Worm (Caenorhabditis elegans) whole organism, early embryonic: ENCODE measurements around the gene Y37E11AM.4.

Source experiments
- B0310.2 ChIP-seq: sonication (generic microtip); optimal IDR thresholded peaks from 2 replicates; lab custom pipeline; 2016; ENCODE audit warnings: mild to moderate bottlenecking, missing genetic modification characterization, missing compliant biosample characterization
- F13C5.2 ChIP-seq: sonication (generic microtip); optimal IDR thresholded peaks from 2 replicates; lab custom pipeline; 2017; ENCODE audit warnings: mild to moderate bottlenecking, missing genetic modification characterization, inconsistent platforms, missing compliant biosample characterization
- aly-1 ChIP-seq: sonication (generic microtip); optimal IDR thresholded peaks from 2 replicates; lab custom pipeline; 2016; ENCODE audit warnings: missing genetic modification characterization, missing compliant biosample characterization
- ama-1 ChIP-seq: fragments of 150-350 bp; optimal IDR thresholded peaks from 2 replicates; lab custom pipeline; 2014
- ceh-13 ChIP-seq: fragments of 200-800 bp; sonication (Bioruptor generic); optimal IDR thresholded peaks from 2 replicates; lab custom pipeline; 2018; ENCODE audit warnings: mild to moderate bottlenecking, missing genetic modification characterization, missing compliant biosample characterization
- ceh-36 ChIP-seq: sonication (generic microtip); optimal IDR thresholded peaks from 2 replicates; lab custom pipeline; 2016; ENCODE audit warnings: missing genetic modification characterization, inconsistent platforms, missing compliant biosample characterization
- ets-7 ChIP-seq: sonication (generic microtip); optimal IDR thresholded peaks from 2 replicates; lab custom pipeline; 2016; ENCODE audit warnings: missing genotype, missing genetic modification characterization, missing compliant biosample characterization
- flt-1 ChIP-seq: fragments of 200-800 bp; sonication (Bioruptor generic); IDR thresholded peaks from 2 replicates; pipeline ENCODE4 v1.3.6; 2022; ENCODE audit warnings: missing genetic modification characterization, missing compliant biosample characterization
- hmbx-1 ChIP-seq: sonication (generic microtip); optimal IDR thresholded peaks from 2 replicates; lab custom pipeline; 2016; ENCODE audit warnings: mild to moderate bottlenecking, missing genetic modification characterization, missing compliant biosample characterization
- hmg-4 ChIP-seq: fragments of 200-800 bp; sonication (Bioruptor generic); optimal IDR thresholded peaks from 2 replicates; lab custom pipeline; 2018; ENCODE audit warnings: mild to moderate bottlenecking, missing genetic modification characterization, missing compliant biosample characterization
- hnd-1 ChIP-seq: sonication (generic microtip); optimal IDR thresholded peaks from 2 replicates; lab custom pipeline; 2016; ENCODE audit warnings: missing genetic modification characterization, missing compliant biosample characterization
- pes-1 ChIP-seq: fragments of 200-800 bp; sonication (Bioruptor generic); IDR thresholded peaks from 2 replicates; pipeline ENCODE4 v1.3.6; 2022; ENCODE audit warnings: missing genetic modification reagents, missing genetic modification characterization, missing compliant biosample characterization
- scrt-1 ChIP-seq: fragments of 200-800 bp; sonication (Bioruptor generic); IDR thresholded peaks from 2 replicates; pipeline ENCODE4 v1.3.6; 2022; ENCODE audit warnings: missing genetic modification characterization, missing compliant biosample characterization
- sea-1 ChIP-seq: fragments of 200-800 bp; sonication (Bioruptor generic); conservative IDR thresholded peaks from 2 replicates; pipeline ENCODE4 v1.3.6; 2022; ENCODE audit warnings: missing genetic modification characterization, missing compliant biosample characterization
- tbx-11 ChIP-seq: fragments of 200-800 bp; sonication (Bioruptor generic); IDR thresholded peaks from 2 replicates; pipeline ENCODE4 v1.3.6; 2022; ENCODE audit warnings: missing genetic modification characterization, missing compliant biosample characterization
- tbx-37 ChIP-seq: fragments of 200-800 bp; sonication (Bioruptor generic); conservative IDR thresholded peaks from 2 replicates; pipeline ENCODE4 v1.3.6; 2022; ENCODE audit warnings: missing genetic modification reagents, missing genetic modification characterization, missing compliant biosample characterization
- tra-4 ChIP-seq: sonication (generic microtip); optimal IDR thresholded peaks from 2 replicates; lab custom pipeline; 2017; ENCODE audit warnings: missing genetic modification characterization, missing compliant biosample characterization

Gene Y37E11AM.4

ce11 chrIV:3709200-3709599 lies 13.4 kb downstream of the Y37E11AM.4 start, which contains the start of gene Y37E11AL.1:
TSS of gene Y37E11AL.1 (plus strand) at chrIV:3709500.
- no peak for TF ChIP-seq flt-1 (GFP tag; lab: Robert Waterston, UW)
- TF ChIP-seq hmbx-1 (tag; lab: Kevin White, UChicago), result no peak
- TF ChIP-seq ceh-36 (tag; lab: Kevin White, UChicago), result no peak
- TF ChIP-seq aly-1 (tag; lab: Kevin White, UChicago), result no peak
- no peak for TF ChIP-seq hmg-4 (GFP tag; lab: Kevin White, UChicago)
- no peak for TF ChIP-seq ceh-13
- TF ChIP-seq tbx-37, result no peak

DNA sequence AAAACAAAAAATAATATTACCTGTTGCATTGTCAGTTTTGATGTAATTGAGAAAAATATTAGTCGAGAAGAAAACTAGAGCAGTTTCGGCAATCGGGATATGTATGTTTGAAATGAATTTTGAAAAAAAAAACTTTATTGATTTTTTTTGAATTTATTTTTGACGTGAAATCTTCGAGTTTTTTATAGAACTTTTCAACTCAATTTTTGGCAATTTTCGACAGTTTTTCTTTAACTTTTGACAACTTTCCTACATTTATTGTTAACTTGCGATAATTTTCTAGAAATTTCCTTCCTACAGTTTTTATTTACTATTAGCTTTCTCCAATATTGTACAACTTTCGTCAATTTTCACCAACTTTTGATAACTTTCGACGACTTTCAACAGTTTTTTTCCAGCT lies 20.7 kb downstream of the Y37E11AM.4 start, which contains the start of gene Y37E11AL.12:
Gene Y37E11AL.12 (minus strand): TSS at position 101 of the 400 bp plus-strand sequence.
- TF ChIP-seq F13C5.2 (tag; lab: Kevin White, UChicago) (no peak), ama-1 (lab: Kevin White, UChicago) (no peak)

DNA sequence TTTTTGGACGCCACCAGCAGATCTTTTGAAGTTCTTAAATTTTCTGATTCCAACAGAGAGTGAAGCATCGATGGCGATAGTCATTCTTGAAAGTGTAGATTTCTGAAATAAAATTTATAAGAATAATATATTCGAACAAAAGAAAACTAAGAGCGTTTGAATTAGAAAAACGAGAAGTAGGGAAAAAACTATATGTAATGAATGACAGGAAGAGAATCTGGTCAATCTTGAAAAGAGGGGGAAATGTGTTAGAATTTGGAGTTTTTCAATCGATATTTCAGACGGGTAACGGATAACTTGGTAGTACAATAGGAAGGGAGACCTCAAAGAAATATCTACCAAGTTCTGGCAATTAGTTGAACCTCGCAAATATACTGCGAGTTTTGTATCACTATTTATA lies 22.0 kb downstream of the Y37E11AM.4 start, which contains the start of gene Y37E11AL.9:
Gene Y37E11AL.9 (minus strand): TSS at position 101 of the 400 bp plus-strand sequence.
- no peak for TF ChIP-seq F13C5.2 (tag; lab: Kevin White, UChicago)
- TF ChIP-seq tra-4, result no peak

DNA sequence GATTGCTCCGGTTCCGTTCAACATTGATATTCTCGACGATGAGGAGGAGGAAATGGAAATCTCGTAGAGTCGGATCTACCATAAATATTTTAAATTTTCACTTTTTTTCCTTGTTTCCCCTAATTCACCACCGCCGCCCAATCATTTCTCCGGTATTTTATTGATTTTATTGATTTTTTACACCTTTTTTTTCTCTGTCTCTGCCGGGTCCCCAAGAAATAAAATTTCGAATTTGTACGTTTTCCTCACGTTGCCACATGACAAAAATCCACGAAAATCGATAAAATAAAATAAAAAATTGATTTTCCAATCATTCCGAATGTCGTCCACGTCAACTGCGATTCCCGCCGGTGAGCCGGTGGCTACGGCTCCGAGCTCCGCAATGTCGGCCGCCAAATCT lies 24.4 kb downstream of the Y37E11AM.4 start, which contains the start of gene Y37E11AL.2:
Gene Y37E11AL.2 (plus strand): TSS at position 301 of the 400 bp plus-strand sequence.
- TF ChIP-seq hmg-4 (GFP tag; lab: Kevin White, UChicago) (no peak), ama-1 (lab: Kevin White, UChicago) (no peak), flt-1 (GFP tag; lab: Robert Waterston, UW) (no peak), ceh-13 (no peak), ets-7 (no peak), B0310.2 (tag; lab: Kevin White, UChicago) (no peak), hmbx-1 (tag; lab: Kevin White, UChicago) (no peak)

- TF ChIP-seq scrt-1 (GFP tag; lab: Robert Waterston, UW) (no peak), ama-1 (lab: Kevin White, UChicago) (no peak), pes-1 (GFP tag; lab: Robert Waterston, UW) (no peak), tbx-11 (no peak), ets-7 (no peak), ceh-36 (tag; lab: Kevin White, UChicago) (no peak), flt-1 (GFP tag; lab: Robert Waterston, UW) (no peak), tbx-37 (no peak), hnd-1 (no peak)
Measured at ce11 chrIV:3694638-3695037, 28.0 kb downstream of the Y37E11AM.4 start, which contains the start of the genes taf-6.2 and Y37E11AL.3. TSS of gene taf-6.2 (minus strand) at chrIV:3694733. TSS of gene Y37E11AL.3 (plus strand) at chrIV:3694935.

DNA sequence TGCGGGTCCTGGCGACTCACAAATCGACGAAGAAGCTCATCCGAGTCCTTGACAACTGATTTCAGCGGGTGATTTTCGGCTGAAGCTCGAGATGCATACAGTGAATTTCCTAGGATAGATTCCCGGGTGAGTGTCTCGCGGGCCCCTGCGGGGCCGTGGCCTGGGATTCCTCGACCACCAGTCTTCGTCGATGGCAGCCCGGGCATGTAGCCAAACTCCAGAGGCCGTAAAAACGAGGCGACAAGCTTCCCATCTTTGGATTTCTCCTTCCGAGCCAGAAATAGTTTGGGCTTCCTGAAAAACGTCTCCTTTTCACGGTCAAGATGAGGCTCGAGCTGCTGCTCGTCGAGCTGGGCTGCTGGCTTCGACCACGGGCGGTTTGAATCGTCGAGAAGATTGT lies 34.5 kb downstream of the Y37E11AM.4 start:
- TF ChIP-seq ets-7 (no peak), aly-1 (tag; lab: Kevin White, UChicago) (no peak), scrt-1 (GFP tag; lab: Robert Waterston, UW) (no peak), ceh-36 (tag; lab: Kevin White, UChicago) (no peak)

- no peak for TF ChIP-seq tra-4
- TF ChIP-seq hmbx-1 (tag; lab: Kevin White, UChicago), result no peak
Measured at ce11 chrIV:3686765-3687164, 35.8 kb downstream of the Y37E11AM.4 start, which contains the start of gene map-1. TSS of gene map-1 (minus strand) at chrIV:3686865.

- TF ChIP-seq ama-1 (lab: Kevin White, UChicago) (no peak), B0310.2 (tag; lab: Kevin White, UChicago) (no peak), hmbx-1 (tag; lab: Kevin White, UChicago) (no peak), F13C5.2 (tag; lab: Kevin White, UChicago) (no peak), scrt-1 (GFP tag; lab: Robert Waterston, UW) (no peak), tra-4 (no peak), tbx-11 (0 out of 2 replicates have a peak, but pooled peaks have one; percentile 38), aly-1 (tag; lab: Kevin White, UChicago) (peak; percentile 73), tbx-37 (no peak), ceh-13 (no peak), ets-7 (no peak), pes-1 (GFP tag; lab: Robert Waterston, UW) (no peak), sea-1 (GFP tag; lab: Robert Waterston, UW) (no peak), flt-1 (GFP tag; lab: Robert Waterston, UW) (no peak), hmg-4 (GFP tag; lab: Kevin White, UChicago) (peak; percentile 21), ceh-36 (tag; lab: Kevin White, UChicago) (no peak), hnd-1 (no peak)
Measured at ce11 chrIV:3686260-3686659, 36.3 kb downstream of the Y37E11AM.4 start.

- no peak for TF ChIP-seq tbx-11
- TF ChIP-seq ceh-36 (tag; lab: Kevin White, UChicago), result no peak
- TF ChIP-seq tra-4, result no peak
- no peak for TF ChIP-seq tbx-37
- no peak for TF ChIP-seq hnd-1
- TF ChIP-seq B0310.2 (tag; lab: Kevin White, UChicago), result no peak
- TF ChIP-seq ets-7, result no peak
- TF ChIP-seq ceh-13, result no peak
Measured at ce11 chrIV:3681763-3682162, 40.8 kb downstream of the Y37E11AM.4 start.
